Fruit fly (Drosophila melanogaster) ovary, adult (tissue): ENCODE data around the gene CG34408.
A peak's percentile ranks its signal among the peaks of the same experiment; 100 is the strongest.

ENCODE experiments used
- CG17801 ChIP-seq: fragments of 200-800 bp; optimal IDR thresholded peaks from 2 replicates; lab custom pipeline; 2019; ENCODE audit warnings: missing biosample characterization, mild to moderate bottlenecking, missing genetic modification characterization, moderate library complexity; ENCODE audit not compliant: partially characterized antibody

The CG34408 gene

DNA sequence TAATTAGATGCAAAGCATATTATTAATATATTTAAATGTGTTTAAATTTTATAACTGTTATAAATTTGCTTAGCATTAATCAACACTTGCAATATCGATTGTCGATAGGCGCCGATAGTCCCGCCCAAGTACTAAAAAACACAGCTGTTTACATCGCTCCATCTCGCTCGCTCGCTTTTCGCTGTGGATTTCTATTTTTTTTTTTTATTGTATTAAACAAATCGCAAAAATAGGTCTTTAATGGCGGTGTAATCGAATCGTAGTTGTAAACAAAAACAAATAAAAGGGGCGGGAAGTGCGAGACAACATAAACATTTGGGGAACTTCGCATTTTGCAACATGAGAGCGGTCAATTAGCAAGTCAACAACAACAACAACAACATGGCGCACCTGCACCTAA is at the start of gene CG34408:
CG34408 (plus strand) TSS at position 156 of the 400 bp plus-strand sequence.
- TF ChIP-seq CG17801 (GFP tag; lab: Kevin White, UChicago), result peak; percentile 48

DNA sequence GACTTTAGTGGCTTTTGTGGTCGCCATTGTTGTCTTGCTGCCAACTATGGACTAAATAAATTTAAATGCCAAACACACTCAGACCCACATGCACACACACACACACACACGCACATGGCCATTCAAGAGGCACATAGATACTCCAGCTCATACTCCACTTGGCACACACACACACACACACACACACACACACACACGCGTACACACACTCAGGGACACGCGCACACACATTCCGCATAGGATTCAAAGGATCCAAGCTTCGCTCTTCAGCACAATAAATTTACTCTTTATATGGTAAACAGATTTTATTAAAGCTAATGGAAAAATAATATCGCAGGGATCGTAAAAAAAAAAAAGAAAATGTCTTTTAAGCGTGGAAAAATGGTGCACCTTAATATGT is 37.0 kb upstream of the CG34408 start:
- TF ChIP-seq CG17801 (GFP tag; lab: Kevin White, UChicago), result no peak

DNA sequence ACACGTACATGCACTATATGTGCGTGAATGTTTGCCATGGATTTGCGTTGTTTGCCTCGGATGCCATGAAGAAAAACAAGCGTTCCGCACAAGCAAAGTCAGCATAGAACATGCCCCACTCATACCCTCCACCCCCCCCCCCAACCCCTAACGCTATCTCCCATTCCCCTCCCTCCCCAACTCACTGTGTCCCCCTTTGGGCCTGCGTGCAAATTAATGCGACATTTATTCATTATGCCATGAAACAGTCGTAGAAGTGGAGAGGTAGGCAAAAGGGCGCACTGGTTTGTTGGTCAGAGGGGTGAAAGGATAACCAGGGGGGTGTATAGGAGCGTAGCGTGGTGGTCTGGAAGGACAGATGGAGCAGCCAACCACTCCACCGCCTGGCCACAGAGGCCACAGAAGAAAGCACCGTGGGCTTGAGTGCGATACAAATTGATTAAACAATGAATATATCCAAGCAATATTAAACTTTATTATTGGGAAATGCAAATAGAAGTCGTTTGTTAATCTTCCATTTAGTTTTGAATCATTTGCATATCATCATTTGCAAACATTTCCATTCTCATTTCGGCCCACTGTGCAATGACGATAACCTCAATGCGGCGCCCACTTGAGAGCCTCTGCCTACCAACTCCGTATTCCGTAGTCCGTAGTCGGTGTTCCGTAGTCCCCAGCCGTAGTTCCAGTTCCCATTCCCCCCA is 35.4 kb upstream of the CG34408 start:
- no peak for TF ChIP-seq CG17801 (GFP tag; lab: Kevin White, UChicago)

DNA sequence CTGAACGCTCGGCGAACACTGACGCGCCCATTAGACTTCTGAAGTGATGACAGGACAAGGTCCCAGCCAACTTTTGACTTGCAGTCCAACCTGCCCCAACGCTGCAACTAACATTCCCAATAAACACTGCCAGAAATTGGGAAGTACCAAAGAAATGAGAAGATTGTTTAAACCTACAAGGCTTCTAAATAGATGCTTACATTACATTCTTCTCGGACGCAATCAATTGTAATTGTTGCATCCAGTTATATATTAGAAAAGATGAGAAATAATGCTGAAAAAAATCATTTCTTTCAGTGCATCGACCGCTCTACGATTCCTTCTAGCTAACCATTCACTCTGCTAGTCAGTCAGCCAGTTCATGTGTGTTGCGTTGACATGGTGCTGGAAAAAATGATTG is 17.3 kb upstream of the CG34408 start:
- TF ChIP-seq CG17801 (GFP tag; lab: Kevin White, UChicago), result no peak

DNA sequence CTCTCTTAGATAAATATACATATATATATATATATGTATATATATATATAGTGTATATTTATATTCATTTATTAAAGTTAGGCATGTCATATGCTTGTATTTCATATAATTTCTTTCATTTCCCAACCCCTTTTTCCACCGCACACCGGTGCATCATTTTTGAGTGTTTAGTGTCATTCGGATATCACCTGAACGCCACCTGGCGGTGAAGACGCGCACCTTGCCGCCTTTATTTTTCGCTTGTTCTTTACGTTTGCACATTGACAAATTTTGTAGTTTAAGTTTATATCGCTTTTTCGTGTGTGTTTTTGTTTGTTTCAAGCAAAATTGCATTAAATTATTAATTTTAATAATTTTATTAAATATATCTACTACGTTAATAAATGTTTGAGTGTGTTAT is 13.8 kb upstream of the CG34408 start:
- no peak for TF ChIP-seq CG17801 (GFP tag; lab: Kevin White, UChicago)

DNA sequence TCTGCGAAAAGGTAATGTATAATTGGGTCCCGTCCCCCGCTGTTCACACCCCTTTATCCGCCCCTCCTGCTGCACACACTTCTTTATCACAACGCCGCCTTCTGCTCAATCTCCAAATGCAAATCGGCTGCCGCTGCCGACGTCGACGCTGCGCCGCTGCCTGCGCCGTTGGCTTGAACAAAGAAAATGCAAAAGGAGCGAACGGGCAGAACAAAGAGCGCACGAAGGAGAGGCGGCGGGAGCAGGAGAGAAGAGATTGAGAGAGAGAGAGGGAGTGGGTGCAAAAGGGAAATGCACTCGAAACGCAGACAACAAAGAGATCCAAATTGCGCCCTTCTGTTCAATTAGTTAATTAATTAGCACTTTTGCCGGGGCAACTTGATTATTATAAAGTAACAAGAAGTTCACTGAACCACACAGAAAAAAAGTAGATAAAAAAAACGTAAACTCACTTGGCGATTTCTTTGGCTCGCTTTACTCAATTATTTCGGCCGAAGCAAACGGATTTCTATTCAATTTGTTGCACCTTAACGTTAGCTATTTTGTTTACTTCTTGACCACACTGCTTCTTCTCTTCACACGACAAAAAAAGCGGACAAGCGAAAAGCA is 10.2 kb upstream of the CG34408 start:
- no peak for TF ChIP-seq CG17801 (GFP tag; lab: Kevin White, UChicago)

DNA sequence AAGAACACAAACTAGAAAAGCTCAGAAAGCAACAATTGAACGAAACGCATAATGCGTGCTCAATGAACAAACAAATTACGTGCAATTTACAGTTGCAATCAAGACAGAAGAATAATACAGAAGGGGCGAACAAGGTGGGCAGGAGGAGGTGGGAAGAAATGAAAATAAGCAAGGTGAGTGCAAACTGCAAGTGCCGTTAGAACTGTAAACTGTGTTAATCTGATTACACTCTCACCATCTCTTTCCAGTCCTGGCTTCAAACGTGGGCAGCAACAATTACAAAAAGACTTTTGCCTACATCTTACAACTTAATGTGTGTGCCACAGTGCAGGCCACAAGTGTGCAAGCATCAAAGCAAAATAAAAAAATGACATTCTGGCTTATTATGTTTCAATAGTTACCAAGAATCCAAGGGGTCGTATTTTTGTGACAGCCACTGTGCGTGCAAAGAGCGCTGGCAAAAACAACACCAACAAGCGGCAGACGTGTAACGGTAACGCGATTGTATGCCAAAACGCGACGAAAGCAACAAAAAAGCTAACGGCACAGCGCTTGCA is 9.5 kb upstream of the CG34408 start:
- TF ChIP-seq CG17801 (GFP tag; lab: Kevin White, UChicago), result peak; percentile 70

DNA sequence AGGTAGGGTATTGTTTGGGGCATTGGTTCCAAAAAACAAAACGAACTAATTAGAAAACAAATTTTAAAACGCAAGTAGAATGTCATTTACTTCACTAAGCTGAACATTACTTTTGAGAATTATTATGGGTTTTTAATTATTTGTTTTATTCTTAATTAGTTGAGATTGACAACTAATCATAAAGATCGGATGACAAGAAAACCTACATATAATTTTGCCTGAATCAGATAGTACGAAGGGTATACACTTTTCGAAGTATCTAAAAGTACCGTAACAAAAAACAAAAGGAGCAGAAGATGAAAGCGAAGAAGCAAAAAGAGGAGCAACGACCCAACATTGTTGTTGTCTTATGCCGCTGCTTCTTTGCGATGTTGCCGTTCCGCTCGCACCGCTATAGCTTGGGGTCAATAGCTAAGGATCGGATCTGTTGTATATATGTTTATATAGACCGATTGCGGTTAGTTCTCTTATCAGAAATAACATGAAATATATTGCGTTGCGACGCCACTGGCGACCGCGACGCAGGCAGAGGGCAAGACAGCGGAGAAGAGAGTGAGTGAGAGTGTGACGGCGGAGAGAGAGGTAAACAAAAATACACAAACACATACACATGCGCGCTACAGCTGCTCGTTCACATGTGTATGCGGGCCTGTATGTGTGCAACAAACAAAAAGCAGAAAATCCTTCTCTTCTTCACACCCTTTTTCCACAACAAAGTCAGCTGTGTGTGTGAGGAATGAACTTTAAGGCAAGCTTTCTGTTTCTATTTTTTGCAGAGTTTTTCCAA is 8.6 kb upstream of the CG34408 start:
- TF ChIP-seq CG17801 (GFP tag; lab: Kevin White, UChicago), result peak; percentile 79

DNA sequence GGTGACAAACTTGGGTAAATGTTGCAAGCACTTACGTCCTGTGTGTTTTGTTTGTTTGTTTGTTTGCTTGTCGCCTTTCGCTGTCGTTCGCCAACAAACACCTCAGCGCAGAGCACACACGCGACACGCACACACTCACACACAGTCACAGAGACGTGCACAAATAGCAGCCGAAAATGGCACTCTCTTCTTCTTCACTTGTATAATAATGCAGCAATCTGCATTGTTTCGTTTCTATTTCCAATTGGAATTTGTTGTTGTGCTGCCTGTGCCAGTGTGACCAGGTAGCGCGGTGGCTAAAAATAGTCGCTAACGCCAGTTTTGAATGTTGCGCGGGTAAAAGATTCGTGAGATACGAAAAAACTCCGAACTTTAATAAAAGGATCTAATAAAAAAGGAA is 7.8 kb upstream of the CG34408 start, which contains the start of gene Ypel:
Ypel (minus strand) TSS at position 257 of the 400 bp plus-strand sequence.
- no peak for TF ChIP-seq CG17801 (GFP tag; lab: Kevin White, UChicago)

DNA sequence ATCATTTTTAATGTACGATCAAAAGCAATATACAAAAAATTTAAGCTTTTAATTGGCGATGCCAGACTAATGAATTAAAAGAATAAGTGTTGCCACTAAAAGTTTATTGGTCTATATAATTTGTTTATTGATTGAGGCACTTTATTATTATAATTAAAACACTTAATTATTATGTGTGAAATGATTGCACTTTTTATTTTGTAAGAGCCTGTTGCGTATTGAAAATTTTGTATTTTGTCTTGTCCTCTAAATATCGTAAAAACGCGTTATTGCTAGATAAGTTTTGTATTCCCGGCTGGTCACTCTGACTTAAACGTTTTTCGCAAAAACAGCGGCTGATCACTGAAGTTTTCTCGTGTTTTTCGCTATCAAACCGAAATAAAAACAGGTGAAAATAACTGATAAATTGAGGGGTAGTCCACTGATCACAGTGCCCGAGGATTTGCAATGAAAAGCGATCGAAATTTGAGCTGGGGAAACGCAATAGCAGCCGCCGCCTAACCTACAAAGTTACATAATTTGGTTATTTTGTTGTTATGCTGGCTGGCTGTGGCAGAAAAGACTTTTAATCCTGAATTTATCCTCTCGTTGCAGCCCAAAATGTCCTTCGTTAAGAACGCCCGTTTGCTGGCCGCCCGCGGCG is 7.1 kb upstream of the CG34408 start, which contains the start of gene ATPsyndelta:
ATPsyndelta (plus strand) TSS at position 284 of the 643 bp plus-strand sequence.
- no peak for TF ChIP-seq CG17801 (GFP tag; lab: Kevin White, UChicago)

DNA sequence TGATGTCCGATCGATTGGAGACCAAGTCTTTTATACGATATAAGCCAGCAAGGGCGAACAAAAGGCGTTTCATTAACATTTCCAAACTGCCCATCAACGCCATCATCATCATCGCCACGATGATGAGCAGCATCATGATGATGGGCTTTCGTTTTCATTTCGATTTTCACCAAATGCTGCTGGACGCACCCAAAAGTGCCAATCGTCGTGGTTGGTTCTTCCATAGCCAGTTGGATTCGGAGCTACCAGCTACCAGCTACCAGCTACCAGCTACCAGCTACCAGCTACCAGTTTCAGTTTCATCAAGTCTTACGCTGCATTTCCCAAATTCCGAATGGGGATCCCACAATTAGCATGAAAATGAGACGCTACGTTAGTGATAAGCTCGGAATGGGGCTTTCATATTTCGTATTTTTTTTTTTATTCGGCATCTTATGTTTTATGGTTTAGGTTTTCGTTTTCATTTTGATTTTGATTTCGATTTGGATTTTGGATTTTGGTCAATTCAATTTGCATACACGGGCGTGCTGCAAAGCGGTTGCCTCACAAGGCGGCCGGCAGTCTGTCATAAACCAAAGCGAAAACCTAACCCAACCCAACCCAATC is 3.2 kb upstream of the CG34408 start, which contains the start of gene CG2962:
CG2962 (minus strand) TSS at position 9 of the 606 bp plus-strand sequence.
- no peak for TF ChIP-seq CG17801 (GFP tag; lab: Kevin White, UChicago)

DNA sequence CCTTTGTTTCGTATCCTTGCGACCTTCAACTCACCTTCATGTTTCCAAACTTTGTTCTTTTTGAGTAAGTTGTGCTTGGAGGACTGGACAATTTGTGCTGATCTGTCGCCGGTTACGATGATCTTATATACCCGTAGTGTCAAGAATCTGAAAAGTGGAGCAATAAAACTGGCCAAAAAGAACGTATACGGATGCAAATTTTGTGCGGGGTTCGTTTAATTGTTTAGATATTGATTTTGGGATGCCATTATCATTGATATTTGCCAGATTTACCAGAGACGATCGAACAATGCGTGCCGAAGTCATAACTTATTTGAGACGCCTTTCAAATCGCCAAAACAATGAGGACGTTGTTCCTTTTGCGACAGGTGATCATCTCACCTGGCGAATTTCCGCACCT is 871 bp upstream of the CG34408 start, which contains the start of gene CG15308:
CG15308 (minus strand) TSS at position 101 of the 400 bp plus-strand sequence.
- TF ChIP-seq CG17801 (GFP tag; lab: Kevin White, UChicago), result no peak

DNA sequence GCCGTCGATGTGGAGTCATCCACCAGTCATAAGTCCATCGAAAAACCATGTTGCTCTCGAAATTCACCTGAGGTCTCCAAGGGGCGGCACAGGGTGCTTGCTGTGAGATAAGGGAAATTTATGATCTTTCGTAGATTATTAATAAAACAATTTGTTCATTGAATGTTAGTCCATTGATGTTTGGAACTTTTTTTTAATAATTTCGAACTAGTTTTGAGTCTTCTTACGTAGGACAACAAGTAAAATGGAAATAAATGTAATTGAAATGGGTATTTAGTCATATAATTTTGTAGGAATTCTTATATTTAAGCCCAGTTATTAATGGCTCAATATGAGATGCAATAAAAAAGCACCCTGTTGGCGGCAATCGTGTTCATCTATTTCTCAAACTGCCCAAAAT is 12.6 kb downstream of the CG34408 start:
- TF ChIP-seq CG17801 (GFP tag; lab: Kevin White, UChicago), result peak; percentile 28

DNA sequence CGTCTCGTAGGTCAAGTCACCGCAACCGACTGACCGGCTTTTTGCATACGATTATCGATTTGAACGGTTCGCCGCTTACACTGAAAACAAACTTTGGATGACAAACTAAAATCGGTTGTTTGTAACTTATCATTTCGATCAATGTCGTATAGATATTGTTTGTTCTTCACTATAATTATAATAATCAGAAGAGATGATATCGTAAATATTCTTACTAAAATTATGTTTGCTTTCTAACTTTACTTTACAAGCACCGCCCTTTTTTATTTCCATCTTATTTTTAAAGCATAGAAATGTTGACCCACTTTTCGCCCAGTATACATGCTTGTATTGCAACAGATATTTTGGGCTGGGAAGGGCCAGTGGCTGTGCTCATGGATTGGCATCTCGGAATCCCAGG is 13.2 kb downstream of the CG34408 start, which contains the start of gene CG2961:
CG2961 (minus strand) TSS at position 16 of the 400 bp plus-strand sequence.
- TF ChIP-seq CG17801 (GFP tag; lab: Kevin White, UChicago), result no peak
